Worm (Caenorhabditis elegans) whole organism, L4/young adult: ENCODE results near the gene F36A4.2.

Source experiments
- W03F9.2 ChIP-seq: fragments of 150-350 bp; optimal IDR thresholded peaks from 2 replicates; lab custom pipeline; 2014; ENCODE audit warnings: missing biosample characterization, missing genetic modification characterization
- dao-5 ChIP-seq: sonication (generic microtip); optimal IDR thresholded peaks from 2 replicates; lab custom pipeline; 2016; ENCODE audit warnings: missing genotype, missing genetic modification characterization, moderate library complexity, missing compliant biosample characterization
- him-1 ChIP-seq: sonication (generic microtip); optimal IDR thresholded peaks from 2 replicates; lab custom pipeline; 2016; ENCODE audit warnings: missing genotype, missing genetic modification reagents, missing genetic modification characterization, missing compliant biosample characterization

ce11 chrIV:4267320-4267719, 3.7 kb upstream of the F36A4.2 start, which contains the start of gene F36A4.4:
- TF ChIP-seq him-1 (tag; lab: Kevin White, UChicago) (no peak), W03F9.2 (tag; lab: Kevin White, UChicago) (no peak), dao-5 (tag; lab: Kevin White, UChicago) (no peak)
